Worm (Caenorhabditis elegans) whole organism, early embryonic: ENCODE measurements around the gene C01F1.6.

Experiments used
- B0310.2 ChIP-seq: sonication (generic microtip); optimal IDR thresholded peaks from 2 replicates; lab custom pipeline; 2016; ENCODE audit warnings: mild to moderate bottlenecking, missing genetic modification characterization, missing compliant biosample characterization
- F13C5.2 ChIP-seq: sonication (generic microtip); optimal IDR thresholded peaks from 2 replicates; lab custom pipeline; 2017; ENCODE audit warnings: mild to moderate bottlenecking, missing genetic modification characterization, inconsistent platforms, missing compliant biosample characterization
- aly-1 ChIP-seq: sonication (generic microtip); optimal IDR thresholded peaks from 2 replicates; lab custom pipeline; 2016; ENCODE audit warnings: missing genetic modification characterization, missing compliant biosample characterization
- ama-1 ChIP-seq: fragments of 150-350 bp; optimal IDR thresholded peaks from 2 replicates; lab custom pipeline; 2014
- ceh-13 ChIP-seq: fragments of 200-800 bp; sonication (Bioruptor generic); optimal IDR thresholded peaks from 2 replicates; lab custom pipeline; 2018; ENCODE audit warnings: mild to moderate bottlenecking, missing genetic modification characterization, missing compliant biosample characterization
- ceh-36 ChIP-seq: sonication (generic microtip); optimal IDR thresholded peaks from 2 replicates; lab custom pipeline; 2016; ENCODE audit warnings: missing genetic modification characterization, inconsistent platforms, missing compliant biosample characterization
- ets-7 ChIP-seq: sonication (generic microtip); optimal IDR thresholded peaks from 2 replicates; lab custom pipeline; 2016; ENCODE audit warnings: missing genotype, missing genetic modification characterization, missing compliant biosample characterization
- flt-1 ChIP-seq: fragments of 200-800 bp; sonication (Bioruptor generic); IDR thresholded peaks from 2 replicates; pipeline ENCODE4 v1.3.6; 2022; ENCODE audit warnings: missing genetic modification characterization, missing compliant biosample characterization
- hmbx-1 ChIP-seq: sonication (generic microtip); optimal IDR thresholded peaks from 2 replicates; lab custom pipeline; 2016; ENCODE audit warnings: mild to moderate bottlenecking, missing genetic modification characterization, missing compliant biosample characterization
- hmg-4 ChIP-seq: fragments of 200-800 bp; sonication (Bioruptor generic); optimal IDR thresholded peaks from 2 replicates; lab custom pipeline; 2018; ENCODE audit warnings: mild to moderate bottlenecking, missing genetic modification characterization, missing compliant biosample characterization
- hnd-1 ChIP-seq: sonication (generic microtip); optimal IDR thresholded peaks from 2 replicates; lab custom pipeline; 2016; ENCODE audit warnings: missing genetic modification characterization, missing compliant biosample characterization
- pes-1 ChIP-seq: fragments of 200-800 bp; sonication (Bioruptor generic); IDR thresholded peaks from 2 replicates; pipeline ENCODE4 v1.3.6; 2022; ENCODE audit warnings: missing genetic modification reagents, missing genetic modification characterization, missing compliant biosample characterization
- scrt-1 ChIP-seq: fragments of 200-800 bp; sonication (Bioruptor generic); IDR thresholded peaks from 2 replicates; pipeline ENCODE4 v1.3.6; 2022; ENCODE audit warnings: missing genetic modification characterization, missing compliant biosample characterization
- sea-1 ChIP-seq: fragments of 200-800 bp; sonication (Bioruptor generic); conservative IDR thresholded peaks from 2 replicates; pipeline ENCODE4 v1.3.6; 2022; ENCODE audit warnings: missing genetic modification characterization, missing compliant biosample characterization
- tbx-11 ChIP-seq: fragments of 200-800 bp; sonication (Bioruptor generic); IDR thresholded peaks from 2 replicates; pipeline ENCODE4 v1.3.6; 2022; ENCODE audit warnings: missing genetic modification characterization, missing compliant biosample characterization
- tbx-37 ChIP-seq: fragments of 200-800 bp; sonication (Bioruptor generic); conservative IDR thresholded peaks from 2 replicates; pipeline ENCODE4 v1.3.6; 2022; ENCODE audit warnings: missing genetic modification reagents, missing genetic modification characterization, missing compliant biosample characterization
- tra-4 ChIP-seq: sonication (generic microtip); optimal IDR thresholded peaks from 2 replicates; lab custom pipeline; 2017; ENCODE audit warnings: missing genetic modification characterization, missing compliant biosample characterization

The C01F1.6 gene

ce11 chrII:4299227-4299703 is 11.3 kb upstream of the C01F1.6 start, which contains the start of gene sco-1:
Gene sco-1, plus strand, starts transcription at chrII:4299653.
- peak; percentile 75 for TF ChIP-seq F13C5.2 (tag; lab: Kevin White, UChicago)
- peak; percentile 45; the same call in 1 of the 2 replicates for TF ChIP-seq flt-1 (GFP tag; lab: Robert Waterston, UW)
- TF ChIP-seq pes-1, result peak; percentile 66
- no peak for TF ChIP-seq ets-7 (tag; lab: Kevin White, UChicago)
- no peak for TF ChIP-seq hnd-1
- no peak for TF ChIP-seq ama-1 (lab: Kevin White, UChicago)
- TF ChIP-seq ceh-36 (tag; lab: Kevin White, UChicago), result no peak
- TF ChIP-seq aly-1 (tag; lab: Kevin White, UChicago), result no peak
- peak; percentile 70; the same call in 1 of the 2 replicates for TF ChIP-seq tbx-37
- peak; percentile 65 for TF ChIP-seq hmg-4 (GFP tag; lab: Kevin White, UChicago)
- no peak for TF ChIP-seq tra-4
- peak; percentile 20 for TF ChIP-seq B0310.2 (tag; lab: Kevin White, UChicago)
- TF ChIP-seq tbx-11 (GFP tag; lab: Robert Waterston, UW), result no peak
- TF ChIP-seq scrt-1 (GFP tag; lab: Robert Waterston, UW), result no peak
- TF ChIP-seq ceh-13 (GFP tag; lab: Kevin White, UChicago), result no peak
- no peak for TF ChIP-seq hmbx-1 (tag; lab: Kevin White, UChicago)
- TF ChIP-seq sea-1, result 0 out of 2 replicates have a peak, but pooled peaks have one; percentile 56

ce11 chrII:4297259-4297658 is 9.2 kb upstream of the C01F1.6 start:
- TF ChIP-seq sea-1 (no peak), hmg-4 (GFP tag; lab: Kevin White, UChicago) (no peak), hnd-1 (no peak), ceh-13 (GFP tag; lab: Kevin White, UChicago) (no peak), ceh-36 (tag; lab: Kevin White, UChicago) (no peak), scrt-1 (GFP tag; lab: Robert Waterston, UW) (no peak), F13C5.2 (tag; lab: Kevin White, UChicago) (no peak), hmbx-1 (tag; lab: Kevin White, UChicago) (no peak), flt-1 (GFP tag; lab: Robert Waterston, UW) (no peak)

- TF ChIP-seq aly-1 (tag; lab: Kevin White, UChicago) (no peak), ama-1 (lab: Kevin White, UChicago) (no peak), hmbx-1 (tag; lab: Kevin White, UChicago) (no peak), tbx-11 (GFP tag; lab: Robert Waterston, UW) (no peak), flt-1 (GFP tag; lab: Robert Waterston, UW) (no peak)
These were observed 6.8 kb upstream of the C01F1.6 start, which contains the start of gene rml-4 for ce11 chrII:4294801-4295200. Gene rml-4, plus strand, starts transcription at chrII:4295101.

ce11 chrII:4294189-4294588 is 6.2 kb upstream of the C01F1.6 start:
- TF ChIP-seq flt-1 (GFP tag; lab: Robert Waterston, UW) (no peak), ama-1 (lab: Kevin White, UChicago) (no peak), sea-1 (no peak), ets-7 (tag; lab: Kevin White, UChicago) (no peak), tbx-11 (GFP tag; lab: Robert Waterston, UW) (no peak), scrt-1 (GFP tag; lab: Robert Waterston, UW) (no peak), tbx-37 (no peak), F13C5.2 (tag; lab: Kevin White, UChicago) (no peak), aly-1 (tag; lab: Kevin White, UChicago) (no peak), hmg-4 (GFP tag; lab: Kevin White, UChicago) (no peak), pes-1 (no peak), B0310.2 (tag; lab: Kevin White, UChicago) (no peak), hnd-1 (no peak)

- no peak for TF ChIP-seq hmg-4 (GFP tag; lab: Kevin White, UChicago)
- TF ChIP-seq ceh-13 (GFP tag; lab: Kevin White, UChicago), result no peak
- no peak for TF ChIP-seq ets-7 (tag; lab: Kevin White, UChicago)
- no peak for TF ChIP-seq tra-4
- TF ChIP-seq ceh-36 (tag; lab: Kevin White, UChicago), result no peak
- no peak for TF ChIP-seq hmbx-1 (tag; lab: Kevin White, UChicago)
- TF ChIP-seq tbx-11 (GFP tag; lab: Robert Waterston, UW), result no peak
- TF ChIP-seq sea-1, result no peak
- TF ChIP-seq flt-1 (GFP tag; lab: Robert Waterston, UW), result no peak
- TF ChIP-seq aly-1 (tag; lab: Kevin White, UChicago), result no peak
- no peak for TF ChIP-seq ama-1 (lab: Kevin White, UChicago)
- no peak for TF ChIP-seq scrt-1 (GFP tag; lab: Robert Waterston, UW)
- TF ChIP-seq F13C5.2 (tag; lab: Kevin White, UChicago), result no peak
- no peak for TF ChIP-seq hnd-1
- TF ChIP-seq B0310.2 (tag; lab: Kevin White, UChicago), result no peak
- TF ChIP-seq tbx-37, result no peak
These were observed 5.1 kb upstream of the C01F1.6 start for ce11 chrII:4293027-4293522.

ce11 chrII:4291799-4292198 is 3.8 kb upstream of the C01F1.6 start:
- TF ChIP-seq tbx-11 (GFP tag; lab: Robert Waterston, UW) (no peak), sea-1 (no peak), B0310.2 (tag; lab: Kevin White, UChicago) (no peak), hnd-1 (no peak), scrt-1 (GFP tag; lab: Robert Waterston, UW) (no peak), tbx-37 (no peak), ceh-13 (GFP tag; lab: Kevin White, UChicago) (no peak), F13C5.2 (tag; lab: Kevin White, UChicago) (no peak), aly-1 (tag; lab: Kevin White, UChicago) (no peak), tra-4 (no peak), ceh-36 (tag; lab: Kevin White, UChicago) (no peak), ama-1 (lab: Kevin White, UChicago) (no peak), pes-1 (no peak), ets-7 (tag; lab: Kevin White, UChicago) (no peak), hmg-4 (GFP tag; lab: Kevin White, UChicago) (no peak), flt-1 (GFP tag; lab: Robert Waterston, UW) (no peak), hmbx-1 (tag; lab: Kevin White, UChicago) (no peak)

- no peak for TF ChIP-seq hmg-4 (GFP tag; lab: Kevin White, UChicago)
- TF ChIP-seq ets-7 (tag; lab: Kevin White, UChicago), result no peak
- no peak for TF ChIP-seq F13C5.2 (tag; lab: Kevin White, UChicago)
- no peak for TF ChIP-seq aly-1 (tag; lab: Kevin White, UChicago)
- TF ChIP-seq hnd-1, result no peak
- TF ChIP-seq ceh-13 (GFP tag; lab: Kevin White, UChicago), result no peak
- no peak for TF ChIP-seq scrt-1 (GFP tag; lab: Robert Waterston, UW)
- TF ChIP-seq tbx-11 (GFP tag; lab: Robert Waterston, UW), result no peak
- TF ChIP-seq pes-1, result no peak
- no peak for TF ChIP-seq flt-1 (GFP tag; lab: Robert Waterston, UW)
- TF ChIP-seq tra-4, result no peak
- TF ChIP-seq B0310.2 (tag; lab: Kevin White, UChicago), result no peak
- no peak for TF ChIP-seq ama-1 (lab: Kevin White, UChicago)
- TF ChIP-seq sea-1, result no peak
- no peak for TF ChIP-seq hmbx-1 (tag; lab: Kevin White, UChicago)
- TF ChIP-seq tbx-37, result no peak
- no peak for TF ChIP-seq ceh-36 (tag; lab: Kevin White, UChicago)
These were observed 561 bp upstream of the C01F1.6 start for ce11 chrII:4288572-4288971.
